Worm (Caenorhabditis elegans) whole organism, young adult: ENCODE results near the gene tbc-2.
"Not testable (repeated sequence)": the region's sequence is repeated elsewhere in the genome, so short reads cannot be mapped to it uniquely, and the experiment has no call there.

Experiments
- B0035.1 ChIP-seq: sonication (generic microtip); optimal IDR thresholded peaks from 2 replicates; lab custom pipeline; 2016; ENCODE audit warnings: missing genetic modification characterization, mild to moderate bottlenecking, missing compliant biosample characterization, missing genotype, missing genetic modification reagents
- C06A6.2 ChIP-seq: fragments of 200-800 bp; sonication (Bioruptor generic); conservative IDR thresholded peaks from 2 replicates; pipeline ENCODE4 v1.3.6; 2022; ENCODE audit warnings: missing genetic modification characterization, missing compliant biosample characterization
- F57C9.4 ChIP-seq: sonication (generic microtip); optimal IDR thresholded peaks from 2 replicates; lab custom pipeline; 2017; ENCODE audit warnings: mild to moderate bottlenecking, missing genetic modification characterization, missing compliant biosample characterization
- K11D2.4 ChIP-seq: fragments of 200-800 bp; sonication (Bioruptor generic); IDR thresholded peaks from 2 replicates; pipeline ENCODE4 v1.3.6; 2022; ENCODE audit warnings: missing genetic modification reagents, missing genetic modification characterization, missing compliant biosample characterization
- K12H6.12 ChIP-seq: fragments of 200-800 bp; sonication (Bioruptor generic); optimal IDR thresholded peaks from 2 replicates; lab custom pipeline; 2018; ENCODE audit warnings: mild to moderate bottlenecking, missing genetic modification characterization, missing compliant biosample characterization
- T26A5.8 ChIP-seq: sonication (generic microtip); optimal IDR thresholded peaks from 2 replicates; lab custom pipeline; 2016; ENCODE audit warnings: missing genetic modification characterization, missing compliant biosample characterization
- Y95B8A.8 ChIP-seq: fragments of 200-800 bp; sonication (Bioruptor generic); IDR thresholded peaks from 2 replicates; pipeline ENCODE4 v1.3.6; 2022; ENCODE audit warnings: missing genetic modification reagents, missing genetic modification characterization, missing compliant biosample characterization
- attf-3 ChIP-seq: fragments of 200-800 bp; sonication (Bioruptor generic); conservative IDR thresholded peaks from 2 replicates; pipeline ENCODE4 v1.3.6; 2022; ENCODE audit warnings: missing genetic modification reagents, missing genetic modification characterization, missing compliant biosample characterization
- bed-1 ChIP-seq: fragments of 200-800 bp; sonication (Bioruptor generic); IDR thresholded peaks from 2 replicates; pipeline ENCODE4 v1.3.6; 2022; ENCODE audit warnings: missing genetic modification reagents, missing genetic modification characterization, missing compliant biosample characterization
- bed-2 ChIP-seq: fragments of 200-800 bp; sonication (Bioruptor generic); IDR thresholded peaks from 2 replicates; pipeline ENCODE4 v1.3.6; 2022; ENCODE audit warnings: missing genetic modification reagents, missing genetic modification characterization, missing compliant biosample characterization
- cebp-1 ChIP-seq, 2 experiments: fragments of 200-800 bp in 1 of 2; sonication (Bioruptor generic) in 1 of 2; sonication (generic microtip) in 1 of 2; IDR thresholded peaks in 1 of 2; optimal IDR thresholded peaks in 1 of 2; 2 replicates each; pipeline versions ENCODE4 v1.3.6 to Lab custom; 2017 to 2022; ENCODE audit warnings: missing compliant biosample characterization in 2 of 2, missing genetic modification characterization in 2 of 2, mild to moderate bottlenecking in 1 of 2, missing genetic modification reagents in 1 of 2, moderate library complexity in 1 of 2
- cebp-2 ChIP-seq: fragments of 200-800 bp; sonication (Bioruptor generic); IDR thresholded peaks from 2 replicates; pipeline ENCODE4 v1.3.6; 2022; ENCODE audit warnings: missing genetic modification characterization, missing compliant biosample characterization
- ceh-58 ChIP-seq: fragments of 200-800 bp; sonication (Bioruptor generic); IDR thresholded peaks from 2 replicates; pipeline ENCODE4 v1.3.6; 2022; ENCODE audit warnings: missing genetic modification characterization, missing compliant biosample characterization
- ceh-79 ChIP-seq: sonication (generic microtip); optimal IDR thresholded peaks from 2 replicates; lab custom pipeline; 2017; ENCODE audit warnings: mild to moderate bottlenecking, missing genetic modification characterization, missing compliant biosample characterization
- ceh-91 ChIP-seq: fragments of 200-800 bp; sonication (Bioruptor generic); IDR thresholded peaks from 2 replicates; pipeline ENCODE4 v1.3.6; 2022; ENCODE audit warnings: missing genetic modification reagents, missing genetic modification characterization, missing compliant biosample characterization
- chd-7 ChIP-seq: sonication (generic microtip); optimal IDR thresholded peaks from 2 replicates; lab custom pipeline; 2016; ENCODE audit warnings: mild to moderate bottlenecking, missing genetic modification characterization, moderate library complexity, missing compliant biosample characterization
- dox-1 ChIP-seq: fragments of 200-800 bp; sonication (Bioruptor generic); IDR thresholded peaks from 2 replicates; pipeline ENCODE4 v1.3.6; 2022; ENCODE audit warnings: missing genetic modification reagents, missing genetic modification characterization, missing compliant biosample characterization
- dpff-1 ChIP-seq: sonication (generic microtip); optimal IDR thresholded peaks from 2 replicates; lab custom pipeline; 2017; ENCODE audit warnings: mild to moderate bottlenecking, missing genetic modification characterization, missing compliant biosample characterization
- efl-1 ChIP-seq: fragments of 150-350 bp; optimal IDR thresholded peaks from 2 replicates; lab custom pipeline; 2014; ENCODE audit warnings: missing biosample characterization, missing genetic modification reagents, missing genetic modification characterization
- egl-44 ChIP-seq: fragments of 200-800 bp; sonication (Bioruptor generic); IDR thresholded peaks from 2 replicates; pipeline ENCODE4 v1.3.6; 2022; ENCODE audit warnings: missing genetic modification reagents, missing genetic modification characterization, missing compliant biosample characterization
- hlh-26 ChIP-seq: fragments of 200-800 bp; sonication (Bioruptor generic); conservative IDR thresholded peaks from 2 replicates; pipeline ENCODE4 v1.3.6; 2022; ENCODE audit warnings: missing genetic modification reagents, missing genetic modification characterization, missing compliant biosample characterization
- lag-1 ChIP-seq: fragments of 200-800 bp; sonication (Bioruptor generic); IDR thresholded peaks from 2 replicates; pipeline ENCODE4 v1.3.6; 2022; ENCODE audit warnings: missing genetic modification reagents, missing genetic modification characterization, missing compliant biosample characterization
- lin-26 ChIP-seq: fragments of 200-800 bp; sonication (Bioruptor generic); IDR thresholded peaks from 2 replicates; pipeline ENCODE4 v1.3.6; 2022; ENCODE audit warnings: missing genetic modification reagents, missing genetic modification characterization, missing compliant biosample characterization
- lin-40 ChIP-seq: sonication (generic microtip); optimal IDR thresholded peaks from 2 replicates; lab custom pipeline; 2016; ENCODE audit warnings: missing genetic modification characterization, mild to moderate bottlenecking, missing compliant biosample characterization, missing genotype, missing genetic modification reagents
- lin-54 ChIP-seq: fragments of 200-800 bp; sonication (Bioruptor generic); optimal IDR thresholded peaks from 2 replicates; lab custom pipeline; 2018; ENCODE audit warnings: mild to moderate bottlenecking, missing genetic modification characterization, missing compliant biosample characterization
- madf-3 ChIP-seq: fragments of 200-800 bp; sonication (Bioruptor generic); IDR thresholded peaks from 2 replicates; pipeline ENCODE4 v1.3.6; 2022; ENCODE audit warnings: missing genetic modification reagents, missing genetic modification characterization, missing compliant biosample characterization
- madf-8 ChIP-seq: fragments of 200-800 bp; sonication (Bioruptor generic); conservative IDR thresholded peaks from 2 replicates; pipeline ENCODE4 v1.3.6; 2022; ENCODE audit warnings: missing genetic modification reagents, missing genetic modification characterization, missing compliant biosample characterization
- mes-4 ChIP-seq: sonication (generic microtip); optimal IDR thresholded peaks from 2 replicates; lab custom pipeline; 2016; ENCODE audit warnings: missing genotype, missing genetic modification characterization, missing compliant biosample characterization
- nfyb-1 ChIP-seq: fragments of 200-800 bp; sonication (Bioruptor generic); IDR thresholded peaks from 2 replicates; pipeline ENCODE4 v1.3.6; 2022; ENCODE audit warnings: missing genetic modification reagents, missing genetic modification characterization, missing compliant biosample characterization
- nhr-120 ChIP-seq: fragments of 200-800 bp; sonication (Bioruptor generic); IDR thresholded peaks from 2 replicates; pipeline ENCODE4 v1.3.6; 2022; ENCODE audit warnings: missing genetic modification characterization, missing compliant biosample characterization
- nhr-179 ChIP-seq: sonication (generic microtip); optimal IDR thresholded peaks from 2 replicates; lab custom pipeline; 2016; ENCODE audit warnings: mild to moderate bottlenecking, missing genetic modification characterization, missing compliant biosample characterization
- nhr-80 ChIP-seq: sonication (generic microtip); optimal IDR thresholded peaks from 2 replicates; lab custom pipeline; 2016; ENCODE audit warnings: missing genetic modification characterization, missing compliant biosample characterization
- nhr-90 ChIP-seq: sonication (generic microtip); optimal IDR thresholded peaks from 2 replicates; lab custom pipeline; 2016; ENCODE audit warnings: missing genotype, mild to moderate bottlenecking, missing genetic modification characterization, missing compliant biosample characterization
- snpc-1.1 ChIP-seq: sonication (generic microtip); optimal IDR thresholded peaks from 2 replicates; lab custom pipeline; 2017; ENCODE audit warnings: missing genetic modification characterization, mild to moderate bottlenecking, missing compliant biosample characterization, antibody characterized with exemption, moderate library complexity, missing genotype, missing genetic modification reagents; ENCODE audit not compliant: insufficient read depth
- snpc-1.3 ChIP-seq: sonication (generic microtip); optimal IDR thresholded peaks from 2 replicates; lab custom pipeline; 2017; ENCODE audit warnings: missing genetic modification characterization, mild to moderate bottlenecking, missing compliant biosample characterization, antibody characterized with exemption, moderate library complexity, missing genotype, missing genetic modification reagents; ENCODE audit not compliant: insufficient read depth
- somi-1 ChIP-seq: fragments of 200-800 bp; sonication (Bioruptor generic); optimal IDR thresholded peaks from 2 replicates; lab custom pipeline; 2018; ENCODE audit warnings: mild to moderate bottlenecking, missing genetic modification characterization, missing compliant biosample characterization
- sptf-2 ChIP-seq: fragments of 200-800 bp; sonication (Bioruptor generic); optimal IDR thresholded peaks from 2 replicates; lab custom pipeline; 2018; ENCODE audit warnings: mild to moderate bottlenecking, missing genetic modification characterization, missing compliant biosample characterization
- tbx-9 ChIP-seq: sonication (generic microtip); optimal IDR thresholded peaks from 2 replicates; lab custom pipeline; 2016; ENCODE audit warnings: borderline replicate concordance, missing genetic modification characterization, inconsistent platforms, missing compliant biosample characterization
- tlf-1 ChIP-seq: fragments of 200-800 bp; sonication (Bioruptor generic); optimal IDR thresholded peaks from 2 replicates; lab custom pipeline; 2018; ENCODE audit warnings: mild to moderate bottlenecking, missing genetic modification characterization, missing compliant biosample characterization
- zfh-2 ChIP-seq: fragments of 200-800 bp; sonication (Bioruptor generic); conservative IDR thresholded peaks from 2 replicates; pipeline ENCODE4 v1.3.6; 2022; ENCODE audit warnings: missing genetic modification reagents, missing genetic modification characterization, missing compliant biosample characterization
- ztf-18 ChIP-seq: sonication (generic microtip); optimal IDR thresholded peaks from 2 replicates; lab custom pipeline; 2016; ENCODE audit warnings: missing genotype, mild to moderate bottlenecking, missing genetic modification characterization, missing compliant biosample characterization
- ztf-25 ChIP-seq: fragments of 200-800 bp; sonication (Bioruptor generic); IDR thresholded peaks from 2 replicates; pipeline ENCODE4 v1.3.6; 2022; ENCODE audit warnings: missing genetic modification reagents, missing genetic modification characterization, missing compliant biosample characterization

tbc-2 gene

DNA sequence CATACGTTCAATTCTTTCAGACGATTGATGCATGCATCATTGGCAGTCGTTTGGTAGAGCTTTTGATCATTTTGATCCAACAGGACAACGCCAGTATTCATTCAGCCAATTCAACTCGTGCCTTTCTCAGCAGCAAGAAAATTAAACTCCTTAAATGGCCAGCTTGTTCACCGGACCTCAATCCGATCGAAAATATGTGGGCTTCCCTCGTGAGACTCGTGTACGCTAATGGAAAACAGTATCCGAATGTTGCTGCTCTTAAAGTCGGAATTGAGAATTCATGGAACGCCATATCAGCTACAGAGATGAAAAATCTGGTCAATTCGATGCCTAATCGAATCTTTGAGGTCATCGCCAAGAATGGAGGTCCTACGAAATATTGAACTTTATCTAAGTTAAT is 11.9 kb downstream of the tbc-2 start, which contains the start of gene wago-5:
Gene wago-5 (minus strand): TSS at position 101 of the 400 bp plus-strand sequence.
- TF ChIP-seq cebp-1 (GFP tag; IDR thresholded peaks at IDR 0.05; lab: Robert Waterston, UW); cebp-1 (tag; optimal IDR thresholded peaks at IDR 0.05; lab: Kevin White, UChicago); mes-4; dpff-1 (tag; lab: Kevin White, UChicago): not testable (repeated sequence)

DNA sequence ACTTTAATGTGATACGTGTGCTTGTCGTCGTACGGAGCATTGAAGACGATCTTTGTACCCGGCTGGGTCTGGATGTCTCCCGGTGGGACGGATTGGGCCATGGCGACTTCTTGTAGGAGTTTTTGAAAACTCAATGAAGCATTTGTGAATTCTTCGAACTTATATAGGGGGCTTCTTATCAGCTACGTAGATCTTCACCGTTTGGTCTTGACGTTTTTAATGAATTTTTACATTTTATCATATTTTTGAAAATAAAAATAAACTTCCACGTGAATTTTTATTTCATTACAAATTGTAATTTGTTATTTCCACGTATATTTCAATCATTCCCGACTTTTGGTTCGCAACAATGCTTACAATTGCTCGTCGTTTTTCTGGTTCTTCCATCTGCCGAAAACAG is 17.0 kb downstream of the tbc-2 start, which contains the start of the genes msp-64 and ZK1248.5:
Gene msp-64 (minus strand): TSS at position 101 of the 400 bp plus-strand sequence.
Gene ZK1248.5 (plus strand): TSS at position 285 of the 400 bp plus-strand sequence.
- no peak for TF ChIP-seq sptf-2
- TF ChIP-seq tlf-1 = no peak
- TF ChIP-seq lin-54 (GFP tag; lab: Kevin White, UChicago) = no peak
- TF ChIP-seq lin-26 = no peak
- no peak for TF ChIP-seq chd-7
- TF ChIP-seq snpc-1.3 (tag; lab: Kevin White, UChicago) = no peak
- TF ChIP-seq nhr-179 (tag; lab: Kevin White, UChicago) = no peak
- TF ChIP-seq snpc-1.1 (tag; lab: Kevin White, UChicago) = no peak
- TF ChIP-seq K11D2.4 (GFP tag; lab: Robert Waterston, UW) = no peak
- no peak for TF ChIP-seq F57C9.4 (tag; lab: Kevin White, UChicago)
- no peak for TF ChIP-seq attf-3 (GFP tag; lab: Robert Waterston, UW)
- no peak for TF ChIP-seq ceh-91 (GFP tag; lab: Robert Waterston, UW)
- TF ChIP-seq ztf-25 (GFP tag; lab: Robert Waterston, UW) = no peak
- no peak for TF ChIP-seq K12H6.12 (tag; lab: Kevin White, UChicago)
- TF ChIP-seq bed-2 (GFP tag; lab: Robert Waterston, UW) = no peak
- no peak for TF ChIP-seq lag-1 (GFP tag; lab: Robert Waterston, UW)
- TF ChIP-seq nhr-120 = no peak
- no peak for TF ChIP-seq ztf-18
- TF ChIP-seq somi-1 (GFP tag; lab: Kevin White, UChicago) = no peak
- TF ChIP-seq C06A6.2 (GFP tag; lab: Robert Waterston, UW) = no peak

DNA sequence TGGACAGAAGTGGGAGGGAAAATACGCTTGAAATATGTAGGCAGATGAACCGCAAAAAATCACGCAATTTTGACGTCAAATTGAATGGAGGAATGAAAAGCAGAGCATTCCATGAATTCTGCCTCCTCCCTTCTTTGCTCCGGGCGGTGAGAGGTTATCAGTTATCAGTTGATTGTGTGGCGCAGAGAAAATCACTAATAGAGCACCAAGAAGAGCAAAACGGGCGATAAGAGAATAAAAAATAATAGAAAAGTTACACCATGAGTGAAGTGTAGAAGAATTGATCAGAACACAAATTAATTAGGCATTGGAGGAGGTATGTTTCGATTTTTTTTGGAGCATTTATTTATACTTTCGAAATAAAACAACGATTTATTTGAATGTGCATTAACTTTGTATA is 20.7 kb downstream of the tbc-2 start:
- TF ChIP-seq tbx-9 (no peak), nfyb-1 (0 out of 2 replicates have a peak, but pooled peaks have one; percentile 13), madf-3 (GFP tag; lab: Robert Waterston, UW) (no peak), egl-44 (GFP tag; lab: Robert Waterston, UW) (no peak), lin-40 (no peak), dox-1 (GFP tag; lab: Robert Waterston, UW) (peak; percentile 33; the same call in 1 of the 2 replicates), nhr-80 (tag; lab: Kevin White, UChicago) (peak; percentile 92)

ce11 chrII:5805303-5805702 is 21.9 kb downstream of the tbc-2 start, which contains the start of gene K05F1.10:
TSS of gene K05F1.10 (minus strand) at chrII:5805473.
- TF ChIP-seq nhr-80 (tag; lab: Kevin White, UChicago) (peak; percentile 34), cebp-1 (GFP tag; IDR thresholded peaks at IDR 0.05; lab: Robert Waterston, UW) (no peak), cebp-1 (tag; optimal IDR thresholded peaks at IDR 0.05; lab: Kevin White, UChicago) (peak; percentile 42), ceh-58 (GFP tag; lab: Robert Waterston, UW) (no peak)

ce11 chrII:5804288-5804687 is 23.0 kb downstream of the tbc-2 start:
- no peak for TF ChIP-seq zfh-2 (GFP tag; lab: Robert Waterston, UW)
- TF ChIP-seq T26A5.8 = no peak
- TF ChIP-seq Y95B8A.8 (GFP tag; lab: Robert Waterston, UW) = no peak
- TF ChIP-seq nhr-90 (tag; lab: Kevin White, UChicago) = no peak
- TF ChIP-seq ceh-79 (tag; lab: Kevin White, UChicago) = no peak
- no peak for TF ChIP-seq somi-1 (GFP tag; lab: Kevin White, UChicago)
- TF ChIP-seq bed-1 (GFP tag; lab: Robert Waterston, UW) = no peak
- no peak for TF ChIP-seq hlh-26 (GFP tag; lab: Robert Waterston, UW)
- no peak for TF ChIP-seq efl-1 (GFP tag; lab: Kevin White, UChicago)
- no peak for TF ChIP-seq cebp-1 (GFP tag; IDR thresholded peaks at IDR 0.05; lab: Robert Waterston, UW)
- TF ChIP-seq cebp-1 (tag; optimal IDR thresholded peaks at IDR 0.05; lab: Kevin White, UChicago) = no peak
- TF ChIP-seq nhr-120 = no peak
- no peak for TF ChIP-seq madf-8 (GFP tag; lab: Robert Waterston, UW)
- no peak for TF ChIP-seq B0035.1
- no peak for TF ChIP-seq cebp-2 (GFP tag; lab: Robert Waterston, UW)
